Fruit fly (Drosophila melanogaster) whole organism, embryonic: ENCODE measurements around the gene Dlip2.

Experiments
- Ada2b ChIP-seq: fragments of 200-800 bp; sonication (Bioruptor generic); IDR thresholded peaks from 2 replicates; pipeline ENCODE4 v1.3.6; 2022; ENCODE audit warnings: missing biosample characterization, missing genetic modification characterization
- Atf-2 ChIP-seq: fragments of 200-800 bp; sonication (Bioruptor generic); optimal IDR thresholded peaks from 2 replicates; lab custom pipeline; 2016; ENCODE audit warnings: missing biosample characterization, missing genetic modification characterization
- Atf6 ChIP-seq: fragments of 200-800 bp; sonication (Bioruptor generic); IDR thresholded peaks from 2 replicates; pipeline ENCODE4 v1.3.6; 2022; ENCODE audit warnings: missing biosample characterization, missing genetic modification characterization
- CG10959 ChIP-seq: fragments of 200-800 bp; sonication (Bioruptor generic); IDR thresholded peaks from 2 replicates; pipeline ENCODE4 v1.3.6; 2022; ENCODE audit warnings: missing biosample characterization, missing genetic modification characterization
- CG12104 ChIP-seq: fragments of 200-800 bp; sonication (Bioruptor generic); optimal IDR thresholded peaks from 3 replicates; lab custom pipeline; 2016; ENCODE audit warnings: missing biosample characterization, missing genetic modification characterization
- CG12155 ChIP-seq: fragments of 200-800 bp; sonication (Bioruptor generic); optimal IDR thresholded peaks from 3 replicates; lab custom pipeline; 2016; ENCODE audit warnings: missing biosample characterization, missing genetic modification characterization
- CG12236 ChIP-seq: fragments of 200-800 bp; sonication (Bioruptor generic); optimal IDR thresholded peaks from 2 replicates; lab custom pipeline; 2016; ENCODE audit warnings: missing biosample characterization, missing genetic modification characterization
- CG14860 ChIP-seq: fragments of 200-800 bp; sonication (Bioruptor generic); IDR thresholded peaks from 3 replicates; pipeline ENCODE4 v1.3.6; 2022; ENCODE audit warnings: missing biosample characterization, missing genetic modification characterization; ENCODE audit not compliant: partially characterized antibody
- CG15601 ChIP-seq: fragments of 200-800 bp; sonication (Bioruptor generic); optimal IDR thresholded peaks from 3 replicates; lab custom pipeline; 2019; ENCODE audit warnings: missing biosample characterization, mild to moderate bottlenecking, missing genetic modification characterization, moderate library complexity
- CG16813 ChIP-seq: fragments of 200-800 bp; sonication (Bioruptor generic); IDR thresholded peaks from 3 replicates; pipeline ENCODE4 v1.3.6; 2022; ENCODE audit warnings: missing biosample characterization, missing genetic modification characterization; ENCODE audit not compliant: partially characterized antibody
- CG17186 ChIP-seq: fragments of 200-800 bp; sonication (Bioruptor generic); optimal IDR thresholded peaks from 3 replicates; lab custom pipeline; 2017; ENCODE audit warnings: missing biosample characterization, missing genetic modification reagents, missing genetic modification characterization
- CG17802 ChIP-seq: fragments of 200-800 bp; sonication (Bioruptor generic); optimal IDR thresholded peaks from 2 replicates; lab custom pipeline; 2018; ENCODE audit warnings: missing biosample characterization, mild to moderate bottlenecking, missing genetic modification characterization, moderate library complexity
- CG17912 ChIP-seq: fragments of 200-800 bp; sonication (Bioruptor generic); optimal IDR thresholded peaks from 2 replicates; lab custom pipeline; 2018; ENCODE audit warnings: missing biosample characterization, mild to moderate bottlenecking, missing genetic modification characterization
- CG18262 ChIP-seq: fragments of 200-800 bp; optimal IDR thresholded peaks from 3 replicates; lab custom pipeline; 2019; ENCODE audit warnings: missing biosample characterization, mild to moderate bottlenecking, missing genetic modification characterization, moderate library complexity
- CG1832 ChIP-seq: fragments of 200-800 bp; sonication (Bioruptor generic); optimal IDR thresholded peaks from 2 replicates; lab custom pipeline; 2017; ENCODE audit warnings: missing biosample characterization, mild to moderate bottlenecking, missing genetic modification characterization, inconsistent platforms
- CG2875 ChIP-seq: fragments of 200-800 bp; sonication (Bioruptor generic); optimal IDR thresholded peaks from 2 replicates; lab custom pipeline; 2017; ENCODE audit warnings: missing biosample characterization, mild to moderate bottlenecking, missing genetic modification characterization, missing genetic modification reagents
- CG3995 ChIP-seq: fragments of 200-800 bp; sonication (Bioruptor generic); optimal IDR thresholded peaks from 3 replicates; lab custom pipeline; 2016; ENCODE audit warnings: missing biosample characterization, missing genetic modification characterization
- CG42726 ChIP-seq: fragments of 200-800 bp; sonication (Bioruptor generic); IDR thresholded peaks from 2 replicates; pipeline ENCODE4 v1.3.6; 2022; ENCODE audit warnings: missing biosample characterization, missing genetic modification characterization; ENCODE audit not compliant: partially characterized antibody
- CG4617 ChIP-seq: fragments of 200-800 bp; sonication (Bioruptor generic); optimal IDR thresholded peaks from 3 replicates; lab custom pipeline; 2016; ENCODE audit warnings: missing biosample characterization, missing genetic modification characterization, borderline replicate concordance
- CG7271 ChIP-seq: fragments of 200-800 bp; sonication (Bioruptor generic); optimal IDR thresholded peaks from 2 replicates; lab custom pipeline; 2018; ENCODE audit warnings: missing biosample characterization, mild to moderate bottlenecking, missing genetic modification characterization, moderate library complexity
- CG7372 ChIP-seq: fragments of 200-800 bp; sonication (Bioruptor generic); IDR thresholded peaks from 2 replicates; pipeline ENCODE4 v1.3.6; 2022; ENCODE audit warnings: missing biosample characterization, missing genetic modification characterization
- CG8944 ChIP-seq: fragments of 200-800 bp; sonication (Bioruptor generic); optimal IDR thresholded peaks from 3 replicates; lab custom pipeline; 2016; ENCODE audit warnings: missing biosample characterization, missing genetic modification characterization
- CG9817 ChIP-seq: fragments of 200-800 bp; sonication (Bioruptor generic); optimal IDR thresholded peaks from 2 replicates; lab custom pipeline; 2018; ENCODE audit warnings: missing biosample characterization, mild to moderate bottlenecking, missing genetic modification characterization, moderate library complexity
- CG9876 ChIP-seq: fragments of 200-800 bp; sonication (Bioruptor generic); optimal IDR thresholded peaks from 2 replicates; lab custom pipeline; 2016; ENCODE audit warnings: missing biosample characterization, missing genetic modification characterization
- Dek ChIP-seq: fragments of 200-800 bp; sonication (Bioruptor generic); optimal IDR thresholded peaks from 3 replicates; lab custom pipeline; 2019; ENCODE audit warnings: missing biosample characterization, mild to moderate bottlenecking, missing genetic modification characterization, moderate library complexity
- Eip74EF ChIP-seq, 2 experiments: fragments of 200-800 bp in 1 of 2; fragments of >200 bp in 1 of 2; sonication (Bioruptor generic) in 1 of 2; optimal IDR thresholded peaks; 2 replicates each; lab custom pipeline; 2017 to 2019; ENCODE audit warnings: missing biosample characterization in 2 of 2, missing genetic modification characterization in 2 of 2, mild to moderate bottlenecking in 1 of 2, moderate library complexity in 1 of 2
- Gsc ChIP-seq: fragments of 200-800 bp; sonication (Bioruptor generic); IDR thresholded peaks from 2 replicates; pipeline ENCODE4 v1.3.6; 2022; ENCODE audit warnings: missing biosample characterization, missing genetic modification characterization
- Gug ChIP-seq: fragments of 200-800 bp; sonication (Bioruptor generic); IDR thresholded peaks from 4 replicates; pipeline ENCODE4 v1.3.6; 2022; ENCODE audit warnings: missing biosample characterization, missing genetic modification characterization
- H2.0 ChIP-seq: fragments of 200-800 bp; sonication (Bioruptor generic); IDR thresholded peaks from 2 replicates; pipeline ENCODE4 v1.3.6; 2022; ENCODE audit warnings: missing biosample characterization, missing genetic modification characterization
- NC2β ChIP-seq: fragments of 200-800 bp; sonication (Bioruptor generic); optimal IDR thresholded peaks from 2 replicates; lab custom pipeline; 2016; ENCODE audit warnings: missing biosample characterization, missing genetic modification characterization
- Oaz ChIP-seq: fragments of 200-800 bp; sonication (Bioruptor generic); IDR thresholded peaks from 2 replicates; pipeline ENCODE4 v1.3.6; 2022; ENCODE audit warnings: missing biosample characterization, missing genetic modification characterization
- Optix ChIP-seq: fragments of 200-800 bp; sonication (Bioruptor generic); IDR thresholded peaks from 3 replicates; pipeline ENCODE4 v1.3.6; 2022; ENCODE audit warnings: missing biosample characterization, missing genetic modification characterization
- PHDP ChIP-seq: fragments of 200-800 bp; sonication (Bioruptor generic); optimal IDR thresholded peaks from 3 replicates; lab custom pipeline; 2018; ENCODE audit warnings: missing biosample characterization, mild to moderate bottlenecking, missing genetic modification characterization, moderate library complexity
- Rfx ChIP-seq: fragments of 200-800 bp; sonication (Bioruptor generic); IDR thresholded peaks from 2 replicates; pipeline ENCODE4 v1.3.6; 2022; ENCODE audit warnings: missing biosample characterization, missing genetic modification characterization
- Rx ChIP-seq: fragments of 200-800 bp; sonication (Bioruptor generic); IDR thresholded peaks from 2 replicates; pipeline ENCODE4 v1.3.6; 2022; ENCODE audit warnings: missing biosample characterization, missing genetic modification characterization
- Six4 ChIP-seq: fragments of 200-800 bp; sonication (Bioruptor generic); optimal IDR thresholded peaks from 2 replicates; lab custom pipeline; 2016; ENCODE audit warnings: missing biosample characterization, missing genetic modification characterization
- Sox100B ChIP-seq: fragments of 200-800 bp; sonication (Bioruptor generic); optimal IDR thresholded peaks from 3 replicates; lab custom pipeline; 2018; ENCODE audit warnings: missing biosample characterization, mild to moderate bottlenecking, missing genetic modification characterization
- Spps ChIP-seq: fragments of 200-800 bp; sonication (Bioruptor generic); optimal IDR thresholded peaks from 2 replicates; lab custom pipeline; 2018; ENCODE audit warnings: missing biosample characterization, mild to moderate bottlenecking, missing genetic modification characterization
- Xbp1 ChIP-seq: fragments of 200-800 bp; sonication (Bioruptor generic); optimal IDR thresholded peaks from 3 replicates; lab custom pipeline; 2016; ENCODE audit warnings: missing biosample characterization, mild to moderate bottlenecking, missing genetic modification characterization
- ab ChIP-seq: fragments of 200-800 bp; sonication (Bioruptor generic); optimal IDR thresholded peaks from 2 replicates; lab custom pipeline; 2016; ENCODE audit warnings: missing biosample characterization, missing genetic modification characterization
- caup ChIP-seq: fragments of 200-800 bp; sonication (Bioruptor generic); optimal IDR thresholded peaks from 3 replicates; lab custom pipeline; 2017; ENCODE audit warnings: missing biosample characterization, mild to moderate bottlenecking, missing genetic modification characterization, moderate library complexity; ENCODE audit not compliant: severe bottlenecking
- corto ChIP-seq: fragments of 200-800 bp; sonication (Bioruptor generic); optimal IDR thresholded peaks from 2 replicates; lab custom pipeline; 2016; ENCODE audit warnings: missing biosample characterization, mild to moderate bottlenecking, missing genetic modification characterization, moderate library complexity
- dysf ChIP-seq: fragments of 200-800 bp; sonication (Bioruptor generic); IDR thresholded peaks from 3 replicates; pipeline ENCODE4 v1.3.6; 2022; ENCODE audit warnings: missing biosample characterization, missing genetic modification characterization
- emc ChIP-seq: fragments of 200-800 bp; sonication (Bioruptor generic); optimal IDR thresholded peaks from 2 replicates; lab custom pipeline; 2016; ENCODE audit warnings: missing biosample characterization, missing genetic modification characterization
- eyg ChIP-seq: fragments of 200-800 bp; sonication (Bioruptor generic); optimal IDR thresholded peaks from 3 replicates; lab custom pipeline; 2016; ENCODE audit warnings: missing biosample characterization, missing genetic modification characterization
- nmo ChIP-seq: fragments of 200-800 bp; sonication (Bioruptor generic); optimal IDR thresholded peaks from 2 replicates; lab custom pipeline; 2018; ENCODE audit warnings: missing biosample characterization, mild to moderate bottlenecking, missing genetic modification characterization, moderate library complexity
- nom ChIP-seq: fragments of 200-800 bp; sonication (Bioruptor generic); optimal IDR thresholded peaks from 2 replicates; lab custom pipeline; 2017; ENCODE audit warnings: missing biosample characterization, missing genetic modification characterization, mild to moderate bottlenecking, moderate library complexity, missing genetic modification reagents
- phol ChIP-seq: fragments of 200-800 bp; sonication (Bioruptor generic); optimal IDR thresholded peaks from 3 replicates; lab custom pipeline; 2018; ENCODE audit warnings: missing biosample characterization, mild to moderate bottlenecking, missing genetic modification characterization, moderate library complexity
- sna ChIP-seq: fragments of 200-800 bp; sonication (Bioruptor generic); IDR thresholded peaks from 2 replicates; pipeline ENCODE4 v1.3.6; 2022; ENCODE audit warnings: missing biosample characterization, missing genetic modification characterization; ENCODE audit not compliant: partially characterized antibody
- tin ChIP-seq: fragments of 200-800 bp; sonication (Bioruptor generic); optimal IDR thresholded peaks from 3 replicates; lab custom pipeline; 2016; ENCODE audit warnings: missing biosample characterization, missing genetic modification characterization

The Dlip2 gene

DNA sequence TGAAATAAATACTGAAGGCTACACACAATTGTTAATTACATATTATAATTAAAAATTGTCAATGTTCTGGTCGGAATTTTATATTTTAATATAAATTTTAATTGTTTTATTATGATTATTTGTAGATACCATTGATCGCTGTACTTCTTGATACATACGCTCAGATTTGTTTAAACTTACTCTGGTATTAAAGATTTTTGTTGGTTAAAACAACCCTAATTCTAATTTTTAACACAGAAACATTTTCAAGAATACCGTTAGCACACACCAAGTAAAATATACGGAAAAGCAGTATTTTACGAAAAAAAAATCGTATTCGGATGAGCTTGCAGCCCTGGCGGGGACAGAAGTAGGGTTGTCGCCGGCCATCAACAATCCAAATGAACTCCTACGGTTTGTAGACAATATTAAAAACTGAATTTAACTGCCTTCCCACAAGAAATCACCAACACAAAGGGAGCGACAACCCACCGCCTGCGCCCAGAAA, 3.8 kb downstream of the Dlip2 start, which contains the start of the genes CG9775, MED31 and slx1 (continued):
- peak; percentile 78 for TF ChIP-seq tin (GFP tag; lab: Kevin White, UChicago)
- TF ChIP-seq Rfx (GFP tag; lab: Robert Waterston, UW) = peak; percentile 79
- peak; percentile 69 for TF ChIP-seq Ada2b (GFP tag; lab: Robert Waterston, UW)
- no peak for TF ChIP-seq CG1832 (GFP tag; lab: Kevin White, UChicago)
- TF ChIP-seq Gug (GFP tag; lab: Robert Waterston, UW) = peak; percentile 51; the same call in 3 of the 4 replicates
- TF ChIP-seq CG7372 (GFP tag; lab: Robert Waterston, UW) = peak; percentile 75
- 0 out of 3 replicates have a peak, but pooled peaks have one; percentile 42 for TF ChIP-seq CG16813 (GFP tag; lab: Robert Waterston, UW)
- TF ChIP-seq CG10959 (GFP tag; lab: Robert Waterston, UW) = no peak
- peak; percentile 17 for TF ChIP-seq CG7271 (tag; lab: Kevin White, UChicago)
- TF ChIP-seq H2.0 (GFP tag; lab: Robert Waterston, UW) = 0 out of 2 replicates have a peak, but pooled peaks have one; percentile 62
- TF ChIP-seq CG12104 (GFP tag; lab: Kevin White, UChicago) = peak; percentile 58
- no peak for TF ChIP-seq corto
- TF ChIP-seq CG9817 (tag; lab: Kevin White, UChicago) = peak; percentile 87
- TF ChIP-seq Spps (tag; lab: Kevin White, UChicago) = peak; percentile 57
- no peak for TF ChIP-seq CG42726 (GFP tag; lab: Robert Waterston, UW)
- peak; percentile 48 for TF ChIP-seq CG17186 (GFP tag; lab: Kevin White, UChicago)
- TF ChIP-seq NC2β = peak; percentile 18
- no peak for TF ChIP-seq Atf-2 (GFP tag; lab: Kevin White, UChicago)
- TF ChIP-seq CG12236 (GFP tag; lab: Kevin White, UChicago) = no peak
- peak; percentile 72 for TF ChIP-seq CG15601 (tag; lab: Kevin White, UChicago)
- TF ChIP-seq CG17912 (GFP tag; lab: Kevin White, UChicago) = no peak
- TF ChIP-seq Six4 (GFP tag; lab: Kevin White, UChicago) = peak; percentile 47
- peak; percentile 88 for TF ChIP-seq phol (tag; lab: Kevin White, UChicago)
- TF ChIP-seq sna (GFP tag; lab: Robert Waterston, UW) = no peak
- TF ChIP-seq Xbp1 (GFP tag; lab: Kevin White, UChicago) = peak; percentile 82
- peak; percentile 81 for TF ChIP-seq PHDP (tag; lab: Kevin White, UChicago)
- TF ChIP-seq Sox100B = peak; percentile 74
- peak; percentile 89 for TF ChIP-seq CG17802 (tag; lab: Kevin White, UChicago)
- no peak for TF ChIP-seq CG3995 (GFP tag; lab: Kevin White, UChicago)
- TF ChIP-seq Gsc (GFP tag; lab: Robert Waterston, UW) = no peak
- TF ChIP-seq nmo (GFP tag; lab: Kevin White, UChicago) = peak; percentile 89
- TF ChIP-seq CG12155 (GFP tag; lab: Kevin White, UChicago) = peak; percentile 59
- TF ChIP-seq eyg = no peak
- peak in 1 of 2 experiments; percentile 37 for TF ChIP-seq Eip74EF (GFP tag; optimal IDR thresholded peaks at IDR 0.05; lab: Kevin White, UChicago)
- TF ChIP-seq Atf6 = peak; percentile 64
- peak; percentile 68 for TF ChIP-seq caup (GFP tag; lab: Kevin White, UChicago)
- peak; percentile 45 for TF ChIP-seq Rx
- no peak for TF ChIP-seq CG14860
- no peak for TF ChIP-seq CG9876 (GFP tag; lab: Kevin White, UChicago)
- no peak for TF ChIP-seq emc
- peak; percentile 83 for TF ChIP-seq dysf (GFP tag; lab: Robert Waterston, UW)
- TF ChIP-seq CG4617 (GFP tag; lab: Kevin White, UChicago) = peak; percentile 46
- no peak for TF ChIP-seq nom (GFP tag; lab: Kevin White, UChicago)
- peak; percentile 72 for TF ChIP-seq Dek (tag; lab: Kevin White, UChicago)
- peak; percentile 86 for TF ChIP-seq CG18262 (tag; lab: Kevin White, UChicago)
- TF ChIP-seq CG2875 (GFP tag; lab: Kevin White, UChicago) = no peak
- no peak for TF ChIP-seq ab (GFP tag; lab: Kevin White, UChicago)
- peak; percentile 24 for TF ChIP-seq CG8944
- TF ChIP-seq Optix (GFP tag; lab: Robert Waterston, UW) = no peak
- no peak for TF ChIP-seq Oaz (GFP tag; lab: Robert Waterston, UW)
